Fruit fly (Drosophila melanogaster): ENCODE data around the gene CG31693.

CG31693 gene

DNA sequence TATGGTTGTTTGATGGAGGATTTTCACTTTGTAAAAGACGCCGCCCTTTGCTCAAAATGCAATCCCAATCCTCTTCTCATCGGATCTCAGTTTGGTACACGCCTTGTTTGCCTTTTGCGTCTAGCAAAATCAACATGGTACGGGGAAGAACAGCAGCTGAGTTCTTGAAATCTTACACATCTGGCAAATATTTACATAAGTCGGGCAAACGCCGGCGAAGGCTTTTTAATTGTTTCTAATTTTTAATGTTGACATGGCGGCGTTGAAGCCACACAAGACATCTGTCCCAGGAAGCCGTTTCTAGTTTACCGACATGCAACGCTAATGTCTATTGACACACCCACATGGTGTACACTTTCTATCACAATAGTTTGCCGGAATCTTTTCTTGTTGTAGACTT lies 21.9 kb downstream of the CG31693 start (continued):
- TF ChIP-seq al (GFP tag; IDR thresholded peaks at IDR 0.05) (no peak), Mad (GFP tag; optimal IDR thresholded peaks at IDR 0.05) (no peak), sens (GFP tag) (peak; percentile 78), MTF-1 (GFP tag; optimal IDR thresholded peaks at IDR 0.05; ENCODE audit: borderline replicate concordance) (peak; percentile 53), NK7.1 (GFP tag; optimal IDR thresholded peaks at IDR 0.05) (no peak), dysf (GFP tag; IDR thresholded peaks at IDR 0.05) (no peak), gfzf (GFP tag; optimal IDR thresholded peaks at IDR 0.05) (no peak), NC2β (GFP tag; optimal IDR thresholded peaks at IDR 0.05) (peak; percentile 18), klu (GFP tag; IDR thresholded peaks at IDR 0.05) (no peak), H15 (GFP tag; IDR thresholded peaks at IDR 0.05) (no peak), CG8478 (optimal IDR thresholded peaks at IDR 0.05) (no peak), aop (GFP tag; IDR thresholded peaks at IDR 0.05) (no peak), Scr (GFP tag; IDR thresholded peaks at IDR 0.05; ENCODE audit: partially characterized antibody) (no peak), CG15601 (tag; optimal IDR thresholded peaks at IDR 0.05) (peak; percentile 62), corto (GFP tag; optimal IDR thresholded peaks at IDR 0.05) (no peak), amos (GFP tag; IDR thresholded peaks at IDR 0.05; ENCODE audit: partially characterized antibody) (no peak), pros (GFP tag; optimal IDR thresholded peaks at IDR 0.05) (no peak), CG10959 (GFP tag; IDR thresholded peaks at IDR 0.05) (no peak), toy (GFP tag; IDR thresholded peaks at IDR 0.05) (no peak), prd (optimal IDR thresholded peaks at IDR 0.05) (no peak), prd (GFP tag; IDR thresholded peaks at IDR 0.05) (peak; percentile 19; the same call in 1 of the 3 replicates), Lhr (GFP tag; optimal IDR thresholded peaks at IDR 0.05) (peak; percentile 25), CG11247 (GFP tag; IDR thresholded peaks at IDR 0.05) (no peak), wdn (GFP tag; IDR thresholded peaks at IDR 0.05) (no peak), peb (GFP tag; IDR thresholded peaks at IDR 0.05) (no peak), sima (GFP tag; optimal IDR thresholded peaks at IDR 0.05) (no peak), tup (GFP tag; optimal IDR thresholded peaks at IDR 0.05) (peak; percentile 4), gt (GFP tag; IDR thresholded peaks at IDR 0.05) (no peak), CG12942 (GFP tag; optimal IDR thresholded peaks at IDR 0.05) (no peak), fd64A (GFP tag; optimal IDR thresholded peaks at IDR 0.05) (peak; percentile 53), Oaz (GFP tag; IDR thresholded peaks at IDR 0.05) (no peak), CG34422 (GFP tag; IDR thresholded peaks at IDR 0.05) (no peak), CG8359 (GFP tag; optimal IDR thresholded peaks at IDR 0.05; ENCODE audit: borderline replicate concordance) (peak; percentile 41), Taf1 (GFP tag; IDR thresholded peaks at IDR 0.05) (no peak), CG1024 (GFP tag; IDR thresholded peaks at IDR 0.05) (no peak)

- TF ChIP-seq amos (GFP tag; IDR thresholded peaks at IDR 0.05; ENCODE audit: partially characterized antibody): no peak
- TF ChIP-seq chn (GFP tag; optimal IDR thresholded peaks at IDR 0.05): no peak
- TF ChIP-seq CG13287 (GFP tag; IDR thresholded peaks at IDR 0.05; ENCODE audit: partially characterized antibody): no peak
- no peak for TF ChIP-seq CG12744 (GFP tag; optimal IDR thresholded peaks at IDR 0.05)
- TF ChIP-seq CG12391 (tag; optimal IDR thresholded peaks at IDR 0.05): no peak
- no peak for TF ChIP-seq crol (GFP tag; IDR thresholded peaks at IDR 0.05)
- TF ChIP-seq YL-1 (GFP tag; optimal IDR thresholded peaks at IDR 0.05): no peak
- no peak for TF ChIP-seq CG17385 (GFP tag; optimal IDR thresholded peaks at IDR 0.05)
- no peak for TF ChIP-seq wor (GFP tag; IDR thresholded peaks at IDR 0.05)
- TF ChIP-seq CG7963 (GFP tag; IDR thresholded peaks at IDR 0.05; ENCODE audit: partially characterized antibody): no peak
- TF ChIP-seq CG18764 (GFP tag; optimal IDR thresholded peaks at IDR 0.05): no peak
- no peak for TF ChIP-seq vvl (GFP tag; IDR thresholded peaks at IDR 0.05)
- no peak for TF ChIP-seq CG31441 (GFP tag; IDR thresholded peaks at IDR 0.05)
- TF ChIP-seq fd102C (GFP tag; optimal IDR thresholded peaks at IDR 0.05): no peak
- TF ChIP-seq Sry-β (GFP tag; optimal IDR thresholded peaks at IDR 0.05): no peak
- no peak for TF ChIP-seq seq (GFP tag; IDR thresholded peaks at IDR 0.05)
- TF ChIP-seq btn (GFP tag; optimal IDR thresholded peaks at IDR 0.05): no peak
- TF ChIP-seq CG14014 (GFP tag; IDR thresholded peaks at IDR 0.05): no peak
- TF ChIP-seq CG6654 (GFP tag; optimal IDR thresholded peaks at IDR 0.05): no peak
These were observed 22.6 kb downstream of the CG31693 start, which contains the start of gene Grl40a for dm6 chr2L:22037560-22037959. Gene Grl40a (plus strand): TSS chr2L:22037860.

Measured in whole organism, embryonic.